Fruit fly (Drosophila melanogaster) whole organism, embryonic: ENCODE measurements around the gene Gas8.
A peak's percentile ranks its signal among the peaks of the same experiment; 100 is the strongest.

ENCODE experiments used
- Adf1 ChIP-seq: fragments of 200-800 bp; sonication (Bioruptor generic); IDR thresholded peaks from 2 replicates; pipeline ENCODE4 v1.3.6; 2022; ENCODE audit warnings: missing biosample characterization, missing genetic modification characterization
- Atf-2 ChIP-seq: fragments of 200-800 bp; sonication (Bioruptor generic); optimal IDR thresholded peaks from 2 replicates; lab custom pipeline; 2016; ENCODE audit warnings: missing biosample characterization, missing genetic modification characterization
- CG10209 ChIP-seq: fragments of 200-800 bp; sonication (Bioruptor generic); optimal IDR thresholded peaks from 3 replicates; lab custom pipeline; 2017; ENCODE audit warnings: missing biosample characterization, mild to moderate bottlenecking, missing genetic modification characterization, missing genetic modification reagents
- CG10654 ChIP-seq: fragments of 200-800 bp; sonication (Bioruptor generic); optimal IDR thresholded peaks from 2 replicates; lab custom pipeline; 2016; ENCODE audit warnings: missing biosample characterization, missing genetic modification characterization
- CG10959 ChIP-seq: fragments of 200-800 bp; sonication (Bioruptor generic); IDR thresholded peaks from 2 replicates; pipeline ENCODE4 v1.3.6; 2022; ENCODE audit warnings: missing biosample characterization, missing genetic modification characterization
- CG12391 ChIP-seq: fragments of 200-800 bp; sonication (Bioruptor generic); optimal IDR thresholded peaks from 3 replicates; lab custom pipeline; 2018; ENCODE audit warnings: missing biosample characterization, mild to moderate bottlenecking, missing genetic modification characterization, moderate library complexity
- CG15269 ChIP-seq: fragments of 200-800 bp; sonication (Bioruptor generic); optimal IDR thresholded peaks from 2 replicates; lab custom pipeline; 2018; ENCODE audit warnings: missing biosample characterization, mild to moderate bottlenecking, missing genetic modification characterization, moderate library complexity
- CG1647 ChIP-seq: fragments of 200-800 bp; sonication (Bioruptor generic); optimal IDR thresholded peaks from 3 replicates; lab custom pipeline; 2016; ENCODE audit warnings: missing biosample characterization, missing genetic modification characterization
- CG16815 ChIP-seq: fragments of 200-800 bp; sonication (Bioruptor generic); optimal IDR thresholded peaks from 3 replicates; lab custom pipeline; 2017; ENCODE audit warnings: missing biosample characterization, mild to moderate bottlenecking, missing genetic modification characterization
- CG17385 ChIP-seq: fragments of 200-800 bp; sonication (Bioruptor generic); optimal IDR thresholded peaks from 3 replicates; lab custom pipeline; 2018; ENCODE audit warnings: missing biosample characterization, mild to moderate bottlenecking, missing genetic modification characterization
- CG2202 ChIP-seq: fragments of 200-800 bp; sonication (Bioruptor generic); optimal IDR thresholded peaks from 2 replicates; lab custom pipeline; 2018; ENCODE audit warnings: missing biosample characterization, mild to moderate bottlenecking, missing genetic modification characterization
- CG2712 ChIP-seq: fragments of 200-800 bp; optimal IDR thresholded peaks from 3 replicates; lab custom pipeline; 2019; ENCODE audit warnings: missing biosample characterization, mild to moderate bottlenecking, missing genetic modification characterization, moderate library complexity
- CG30020 ChIP-seq: fragments of 200-800 bp; optimal IDR thresholded peaks from 2 replicates; lab custom pipeline; 2019; ENCODE audit warnings: missing biosample characterization, mild to moderate bottlenecking, missing genetic modification characterization, moderate library complexity
- CG31441 ChIP-seq: fragments of 200-800 bp; sonication (Bioruptor generic); IDR thresholded peaks from 2 replicates; pipeline ENCODE4 v1.3.6; 2022; ENCODE audit warnings: missing biosample characterization, missing genetic modification characterization
- CG33213 ChIP-seq: fragments of 200-800 bp; sonication (Bioruptor generic); optimal IDR thresholded peaks from 3 replicates; lab custom pipeline; 2016; ENCODE audit warnings: missing biosample characterization, missing genetic modification characterization
- CG3407 ChIP-seq: fragments of 200-800 bp; sonication (Bioruptor generic); optimal IDR thresholded peaks from 2 replicates; lab custom pipeline; 2018; ENCODE audit warnings: missing biosample characterization, mild to moderate bottlenecking, missing genetic modification characterization
- CG6654 ChIP-seq: fragments of 200-800 bp; sonication (Bioruptor generic); optimal IDR thresholded peaks from 2 replicates; lab custom pipeline; 2017; ENCODE audit warnings: missing biosample characterization, mild to moderate bottlenecking, missing genetic modification characterization
- CG6683 ChIP-seq: fragments of 200-800 bp; sonication (Bioruptor generic); optimal IDR thresholded peaks from 2 replicates; lab custom pipeline; 2017; ENCODE audit warnings: missing biosample characterization, mild to moderate bottlenecking, missing genetic modification characterization, missing genetic modification reagents
- CG7987 ChIP-seq: fragments of 200-800 bp; sonication (Bioruptor generic); optimal IDR thresholded peaks from 2 replicates; lab custom pipeline; 2018; ENCODE audit warnings: missing biosample characterization, mild to moderate bottlenecking, missing genetic modification characterization, moderate library complexity
- CG8290 ChIP-seq, 3 experiments: fragments of 200-800 bp; sonication (Bioruptor generic); optimal IDR thresholded peaks; 2 replicates each; lab custom pipeline; 2016 to 2019; ENCODE audit warnings: missing biosample characterization in 3 of 3, missing genetic modification characterization in 3 of 3, mild to moderate bottlenecking in 2 of 3, moderate library complexity in 1 of 3
- CG8924 ChIP-seq: fragments of 200-800 bp; optimal IDR thresholded peaks from 3 replicates; lab custom pipeline; 2019; ENCODE audit warnings: missing biosample characterization, mild to moderate bottlenecking, missing genetic modification characterization, moderate library complexity
- Eip74EF ChIP-seq, 2 experiments: fragments of 200-800 bp in 1 of 2; fragments of >200 bp in 1 of 2; sonication (Bioruptor generic) in 1 of 2; optimal IDR thresholded peaks; 2 replicates each; lab custom pipeline; 2017 to 2019; ENCODE audit warnings: missing biosample characterization in 2 of 2, missing genetic modification characterization in 2 of 2, mild to moderate bottlenecking in 1 of 2, moderate library complexity in 1 of 2
- Fer1 ChIP-seq: fragments of 200-800 bp; sonication (Bioruptor generic); optimal IDR thresholded peaks from 2 replicates; lab custom pipeline; 2017; ENCODE audit warnings: missing biosample characterization, mild to moderate bottlenecking, missing genetic modification characterization
- Fer3 ChIP-seq: fragments of 200-800 bp; sonication (Bioruptor generic); optimal IDR thresholded peaks from 2 replicates; lab custom pipeline; 2018; ENCODE audit warnings: missing biosample characterization, mild to moderate bottlenecking, missing genetic modification characterization, moderate library complexity
- HmgZ ChIP-seq: fragments of 200-800 bp; sonication (Bioruptor generic); optimal IDR thresholded peaks from 2 replicates; lab custom pipeline; 2018; ENCODE audit warnings: missing biosample characterization, mild to moderate bottlenecking, missing genetic modification characterization
- Hr3 ChIP-seq: fragments of 200-800 bp; sonication (Bioruptor generic); optimal IDR thresholded peaks from 3 replicates; lab custom pipeline; 2016; ENCODE audit warnings: missing biosample characterization, missing genetic modification characterization
- MESR4 ChIP-seq: fragments of 200-800 bp; sonication (Bioruptor generic); optimal IDR thresholded peaks from 2 replicates; lab custom pipeline; 2018; ENCODE audit warnings: missing biosample characterization, mild to moderate bottlenecking, missing genetic modification characterization, moderate library complexity
- Six4 ChIP-seq: fragments of 200-800 bp; sonication (Bioruptor generic); optimal IDR thresholded peaks from 2 replicates; lab custom pipeline; 2016; ENCODE audit warnings: missing biosample characterization, missing genetic modification characterization
- Trl ChIP-seq, 3 experiments: fragments of >200 bp in 2 of 3; fragments of 200-800 bp in 1 of 3; sonication (Bioruptor generic) in 1 of 3; optimal IDR thresholded peaks; 2 replicates in 1 of 3; 3 replicates in 2 of 3; lab custom pipeline; 2016 to 2017; ENCODE audit warnings: missing biosample characterization in 1 of 3, missing genetic modification characterization in 1 of 3
- Vsx1 ChIP-seq: fragments of 200-800 bp; sonication (Bioruptor generic); optimal IDR thresholded peaks from 2 replicates; lab custom pipeline; 2017; ENCODE audit warnings: missing biosample characterization, mild to moderate bottlenecking, missing genetic modification characterization, missing genetic modification reagents
- bab2 ChIP-seq: fragments of 200-800 bp; sonication (Bioruptor generic); optimal IDR thresholded peaks from 2 replicates; lab custom pipeline; 2016; ENCODE audit warnings: missing biosample characterization, missing genetic modification characterization
- bcd ChIP-seq: fragments of 200-800 bp; sonication (Bioruptor generic); optimal IDR thresholded peaks from 2 replicates; lab custom pipeline; 2017; ENCODE audit warnings: missing biosample characterization, mild to moderate bottlenecking, missing genetic modification characterization
- chinmo ChIP-seq: fragments of 200-800 bp; sonication (Bioruptor generic); IDR thresholded peaks from 4 replicates; pipeline ENCODE4 v1.3.6; 2022; ENCODE audit warnings: missing biosample characterization, missing genetic modification characterization; ENCODE audit not compliant: partially characterized antibody
- dan ChIP-seq: fragments of 200-800 bp; sonication (Bioruptor generic); IDR thresholded peaks from 2 replicates; pipeline ENCODE4 v1.3.6; 2022; ENCODE audit warnings: missing biosample characterization, missing genetic modification characterization
- fd102C ChIP-seq: fragments of 200-800 bp; sonication (Bioruptor generic); optimal IDR thresholded peaks from 2 replicates; lab custom pipeline; 2018; ENCODE audit warnings: missing biosample characterization, mild to moderate bottlenecking, missing genetic modification characterization, moderate library complexity
- ken ChIP-seq: fragments of 200-800 bp; sonication (Bioruptor generic); IDR thresholded peaks from 3 replicates; pipeline ENCODE4 v1.3.6; 2022; ENCODE audit warnings: missing biosample characterization, missing genetic modification characterization
- lbe ChIP-seq: fragments of 200-800 bp; sonication (Bioruptor generic); optimal IDR thresholded peaks from 2 replicates; lab custom pipeline; 2016; ENCODE audit warnings: missing biosample characterization, mild to moderate bottlenecking, missing genetic modification characterization
- lmd ChIP-seq: fragments of 200-800 bp; sonication (Bioruptor generic); IDR thresholded peaks from 2 replicates; pipeline ENCODE4 v1.3.6; 2022; ENCODE audit warnings: missing biosample characterization, missing genetic modification characterization
- pb ChIP-seq: fragments of 200-800 bp; sonication (Bioruptor generic); optimal IDR thresholded peaks from 3 replicates; lab custom pipeline; 2016; ENCODE audit warnings: missing biosample characterization, missing genetic modification characterization
- prd ChIP-seq, 3 experiments: fragments of >200 bp in 2 of 3; fragments of 200-800 bp in 1 of 3; sonication (Bioruptor generic) in 1 of 3; optimal IDR thresholded peaks in 2 of 3; IDR thresholded peaks in 1 of 3; 2 replicates in 2 of 3; 3 replicates in 1 of 3; pipeline versions ENCODE4 v1.3.6 to Lab custom; 2017 to 2022; ENCODE audit warnings: missing biosample characterization in 1 of 3, missing genetic modification characterization in 1 of 3
- row ChIP-seq: fragments of 200-800 bp; sonication (Bioruptor generic); IDR thresholded peaks from 3 replicates; pipeline ENCODE4 v1.3.6; 2022; ENCODE audit warnings: missing biosample characterization, missing genetic modification characterization
- run ChIP-seq: fragments of 200-800 bp; sonication (Bioruptor generic); optimal IDR thresholded peaks from 3 replicates; lab custom pipeline; 2018; ENCODE audit warnings: missing biosample characterization, mild to moderate bottlenecking, missing genetic modification characterization
- shn ChIP-seq: fragments of 200-800 bp; sonication (Bioruptor generic); optimal IDR thresholded peaks from 3 replicates; lab custom pipeline; 2016; ENCODE audit warnings: missing biosample characterization, missing genetic modification characterization
- tap ChIP-seq: fragments of 200-800 bp; optimal IDR thresholded peaks from 3 replicates; lab custom pipeline; 2019; ENCODE audit warnings: missing biosample characterization, mild to moderate bottlenecking, missing genetic modification characterization, moderate library complexity
- tgo ChIP-seq: fragments of 200-800 bp; sonication (Bioruptor generic); IDR thresholded peaks from 3 replicates; pipeline ENCODE4 v1.3.6; 2022; ENCODE audit warnings: missing biosample characterization, missing genetic modification characterization
- toy ChIP-seq: fragments of 200-800 bp; sonication (Bioruptor generic); IDR thresholded peaks from 2 replicates; pipeline ENCODE4 v1.3.6; 2022; ENCODE audit warnings: missing biosample characterization, missing genetic modification characterization
- unpg ChIP-seq: fragments of 200-800 bp; sonication (Bioruptor generic); optimal IDR thresholded peaks from 3 replicates; lab custom pipeline; 2018; ENCODE audit warnings: missing biosample characterization, mild to moderate bottlenecking, missing genetic modification characterization, moderate library complexity
- zen ChIP-seq: fragments of 200-800 bp; sonication (Bioruptor generic); optimal IDR thresholded peaks from 3 replicates; lab custom pipeline; 2018; ENCODE audit warnings: missing biosample characterization, mild to moderate bottlenecking, missing genetic modification characterization, moderate library complexity
- zfh1 ChIP-seq: fragments of 200-800 bp; sonication (Bioruptor generic); IDR thresholded peaks from 3 replicates; pipeline ENCODE4 v1.3.6; 2022; ENCODE audit warnings: missing biosample characterization, missing genetic modification characterization

Gene Gas8

DNA sequence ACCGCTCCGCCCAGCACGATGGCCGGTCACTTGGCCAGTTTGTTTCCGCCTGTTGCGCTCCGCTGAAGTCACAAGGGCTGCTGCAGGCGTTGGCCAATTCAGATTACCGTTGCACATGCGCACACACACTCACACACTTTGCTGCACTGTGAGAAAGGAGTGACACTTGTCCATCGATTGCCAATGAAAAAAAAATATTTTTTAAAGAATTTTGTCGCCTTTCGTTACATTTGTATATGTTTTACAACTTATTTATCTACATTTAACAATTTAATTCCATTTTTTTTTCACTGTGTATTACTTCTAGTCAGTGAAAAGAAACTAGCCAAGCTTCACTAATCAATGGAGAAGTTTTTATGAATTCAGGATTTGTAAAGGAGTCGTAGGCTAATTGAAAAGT is 28.6 kb downstream of the Gas8 start (continued):
- TF ChIP-seq CG6654 (GFP tag; lab: Kevin White, UChicago) = no peak
- no peak for TF ChIP-seq CG10209 (GFP tag; lab: Kevin White, UChicago)
- peak; percentile 5 for TF ChIP-seq Vsx1 (GFP tag; lab: Kevin White, UChicago)
- peak; percentile 52 for TF ChIP-seq CG31441 (GFP tag; lab: Robert Waterston, UW)
- TF ChIP-seq prd (optimal IDR thresholded peaks at IDR 0.05; lab: Kevin White, UChicago) = no peak
- TF ChIP-seq prd (GFP tag; IDR thresholded peaks at IDR 0.05; lab: Robert Waterston, UW) = peak; percentile 81
- no peak for TF ChIP-seq CG8290 (GFP tag; optimal IDR thresholded peaks at IDR 0.05; lab: Kevin White, UChicago)
- peak in 1 of 2 experiments; percentile 11 for TF ChIP-seq CG8290 (tag; optimal IDR thresholded peaks at IDR 0.05; lab: Kevin White, UChicago)
- TF ChIP-seq CG10959 = peak; percentile 52; the same call in 1 of the 2 replicates
- TF ChIP-seq HmgZ (tag; lab: Kevin White, UChicago) = no peak
- TF ChIP-seq CG2202 (tag; lab: Kevin White, UChicago) = peak; percentile 6
- TF ChIP-seq Eip74EF (GFP tag; optimal IDR thresholded peaks at IDR 0.05; lab: Kevin White, UChicago) = peak in 1 of 2 experiments; percentile 19
- peak; percentile 39 for TF ChIP-seq CG15269 (tag; lab: Kevin White, UChicago)
- TF ChIP-seq dan (GFP tag; lab: Robert Waterston, UW) = no peak
- peak; percentile 37 for TF ChIP-seq CG8924 (tag; lab: Kevin White, UChicago)
- TF ChIP-seq Fer3 (tag; lab: Kevin White, UChicago) = peak; percentile 8
- peak; percentile 63 for TF ChIP-seq zen (tag; lab: Kevin White, UChicago)
- no peak for TF ChIP-seq CG7987
- no peak for TF ChIP-seq Trl (optimal IDR thresholded peaks at IDR 0.05; lab: Kevin White, UChicago)
- TF ChIP-seq Trl (GFP tag; optimal IDR thresholded peaks at IDR 0.05; lab: Kevin White, UChicago) = no peak
- TF ChIP-seq chinmo = no peak
- TF ChIP-seq bab2 (GFP tag; lab: Kevin White, UChicago) = peak; percentile 17
- peak; percentile 1 for TF ChIP-seq bcd (GFP tag; lab: Kevin White, UChicago)
- TF ChIP-seq shn (GFP tag; lab: Kevin White, UChicago) = no peak
- peak; percentile 32 for TF ChIP-seq CG17385
- peak; percentile 52 for TF ChIP-seq CG12391 (tag; lab: Kevin White, UChicago)
- TF ChIP-seq row = peak; percentile 49; the same call in 2 of the 3 replicates
- TF ChIP-seq ken (GFP tag; lab: Robert Waterston, UW) = 0 out of 3 replicates have a peak, but pooled peaks have one; percentile 15
- no peak for TF ChIP-seq MESR4
- peak; percentile 44 for TF ChIP-seq unpg (GFP tag; lab: Kevin White, UChicago)
- TF ChIP-seq lbe (GFP tag; lab: Kevin White, UChicago) = no peak
- TF ChIP-seq pb (GFP tag; lab: Kevin White, UChicago) = no peak
- TF ChIP-seq fd102C (GFP tag; lab: Kevin White, UChicago) = no peak
- TF ChIP-seq CG6683 (GFP tag; lab: Kevin White, UChicago) = no peak
- TF ChIP-seq run (tag; lab: Kevin White, UChicago) = no peak
- no peak for TF ChIP-seq CG30020
- TF ChIP-seq Six4 (GFP tag; lab: Kevin White, UChicago) = no peak
- TF ChIP-seq CG2712 = peak; percentile 64
- TF ChIP-seq tgo (GFP tag; lab: Robert Waterston, UW) = peak; percentile 47; the same call in 2 of the 3 replicates
- no peak for TF ChIP-seq Fer1 (GFP tag; lab: Kevin White, UChicago)
- TF ChIP-seq toy (GFP tag; lab: Robert Waterston, UW) = no peak
- peak; percentile 66 for TF ChIP-seq zfh1
- TF ChIP-seq lmd (GFP tag; lab: Robert Waterston, UW) = peak; percentile 49; the same call in 1 of the 2 replicates
- TF ChIP-seq CG1647 (GFP tag; lab: Kevin White, UChicago) = peak; percentile 3
- TF ChIP-seq Atf-2 (GFP tag; lab: Kevin White, UChicago) = peak; percentile 2
- TF ChIP-seq tap (tag; lab: Kevin White, UChicago) = peak; percentile 28
- TF ChIP-seq CG33213 = no peak
- no peak for TF ChIP-seq Hr3 (GFP tag; lab: Kevin White, UChicago)
- TF ChIP-seq Adf1 = no peak
- TF ChIP-seq CG16815 = peak; percentile 7
- peak; percentile 33 for TF ChIP-seq CG10654 (GFP tag; lab: Kevin White, UChicago)
- TF ChIP-seq CG3407 (GFP tag; lab: Kevin White, UChicago) = peak; percentile 0
